Worm (Caenorhabditis elegans) whole organism, L3 larva: Measurements from ENCODE around the gene F46G11.4.
A peak's percentile ranks its signal among the peaks of the same experiment; 100 is the strongest.

Source experiments
- R02D3.7 ChIP-seq: fragments of 150-350 bp; optimal IDR thresholded peaks from 2 replicates; lab custom pipeline; 2014; ENCODE audit warnings: missing biosample characterization, missing genetic modification characterization
- ZK546.5 ChIP-seq: sonication (generic microtip); optimal IDR thresholded peaks from 2 replicates; lab custom pipeline; 2017; ENCODE audit warnings: missing biosample characterization, missing genetic modification characterization
- aly-2 ChIP-seq: fragments of 150-350 bp; optimal IDR thresholded peaks from 2 replicates; lab custom pipeline; 2014; ENCODE audit warnings: missing biosample characterization, missing genetic modification characterization
- ama-1 ChIP-seq: fragments of 150-350 bp; optimal IDR thresholded peaks from 2 replicates; lab custom pipeline; 2018
- ceh-16 ChIP-seq: sonication (generic microtip); optimal IDR thresholded peaks from 2 replicates; lab custom pipeline; 2017; ENCODE audit warnings: missing biosample characterization, missing genetic modification characterization
- ceh-28 ChIP-seq: fragments of 150-350 bp; optimal IDR thresholded peaks from 2 replicates; lab custom pipeline; 2014; ENCODE audit warnings: missing biosample characterization, missing genetic modification reagents, missing genetic modification characterization
- ceh-9 ChIP-seq: sonication (generic microtip); optimal IDR thresholded peaks from 2 replicates; lab custom pipeline; 2018; ENCODE audit warnings: missing biosample characterization, missing genetic modification characterization
- daf-12 ChIP-seq: fragments of 150-350 bp; optimal IDR thresholded peaks from 2 replicates; lab custom pipeline; 2014; ENCODE audit warnings: missing biosample characterization, missing genetic modification reagents, missing genetic modification characterization
- egl-27 ChIP-seq: sonication (generic microtip); optimal IDR thresholded peaks from 4 replicates; lab custom pipeline; 2017; ENCODE audit warnings: missing biosample characterization, missing genetic modification reagents, missing genetic modification characterization
- egl-5 ChIP-seq: fragments of 150-350 bp; optimal IDR thresholded peaks from 2 replicates; lab custom pipeline; 2017; ENCODE audit warnings: missing biosample characterization, missing genetic modification reagents, missing genetic modification characterization, inconsistent platforms
- elt-1 ChIP-seq: fragments of 150-350 bp; optimal IDR thresholded peaks from 2 replicates; lab custom pipeline; 2014; ENCODE audit warnings: missing biosample characterization, missing genetic modification characterization
- elt-2 ChIP-seq: sonication (generic microtip); optimal IDR thresholded peaks from 2 replicates; lab custom pipeline; 2016; ENCODE audit warnings: missing genetic modification reagents, mild to moderate bottlenecking, missing genetic modification characterization, missing compliant biosample characterization
- eor-1 ChIP-seq, 2 experiments: fragments of 150-350 bp; optimal IDR thresholded peaks; 2 replicates each; lab custom pipeline; 2014 to 2018; ENCODE audit warnings: missing biosample characterization in 2 of 2, missing genetic modification characterization in 2 of 2
- fkh-10 ChIP-seq: sonication (generic microtip); optimal IDR thresholded peaks from 2 replicates; lab custom pipeline; 2017; ENCODE audit warnings: missing biosample characterization, missing genetic modification reagents, missing genetic modification characterization
- fkh-2 ChIP-seq: fragments of 150-350 bp; optimal IDR thresholded peaks from 2 replicates; lab custom pipeline; 2014; ENCODE audit warnings: missing biosample characterization, missing genetic modification reagents, missing genetic modification characterization
- fos-1 ChIP-seq: fragments of 150-350 bp; optimal IDR thresholded peaks from 2 replicates; lab custom pipeline; 2014; ENCODE audit warnings: missing biosample characterization, missing genetic modification characterization
- hmg-11 ChIP-seq: sonication (generic microtip); optimal IDR thresholded peaks from 2 replicates; lab custom pipeline; 2016; ENCODE audit warnings: missing genetic modification characterization, missing compliant biosample characterization
- jun-1 ChIP-seq: fragments of 150-350 bp; optimal IDR thresholded peaks from 2 replicates; lab custom pipeline; 2014; ENCODE audit warnings: missing biosample characterization, missing genetic modification reagents, missing genetic modification characterization
- lin-15B ChIP-seq: fragments of 150-350 bp; optimal IDR thresholded peaks from 2 replicates; lab custom pipeline; 2014; ENCODE audit warnings: missing biosample characterization, missing genetic modification characterization
- lin-39 ChIP-seq: fragments of 150-350 bp; optimal IDR thresholded peaks from 2 replicates; lab custom pipeline; 2018; ENCODE audit warnings: missing biosample characterization, missing genetic modification reagents, missing genetic modification characterization
- mdl-1 ChIP-seq: fragments of 150-350 bp; optimal IDR thresholded peaks from 2 replicates; lab custom pipeline; 2014; ENCODE audit warnings: missing biosample characterization, missing genetic modification characterization
- mml-1 ChIP-seq: fragments of 150-350 bp; sonication (generic microtip); optimal IDR thresholded peaks from 3 replicates; lab custom pipeline; 2014; ENCODE audit warnings: missing biosample characterization, missing genetic modification characterization
- nfya-1 ChIP-seq: sonication (generic microtip); optimal IDR thresholded peaks from 2 replicates; lab custom pipeline; 2017; ENCODE audit warnings: missing genetic modification characterization, mild to moderate bottlenecking, missing compliant biosample characterization, antibody characterized with exemption, moderate library complexity; ENCODE audit not compliant: insufficient read depth
- nhr-11 ChIP-seq: fragments of 150-350 bp; optimal IDR thresholded peaks from 2 replicates; lab custom pipeline; 2014; ENCODE audit warnings: missing biosample characterization, missing genetic modification characterization
- nhr-12 ChIP-seq: fragments of 150-350 bp; optimal IDR thresholded peaks from 2 replicates; lab custom pipeline; 2014; ENCODE audit warnings: missing biosample characterization, missing genetic modification characterization
- nhr-23 ChIP-seq: fragments of 150-350 bp; optimal IDR thresholded peaks from 2 replicates; lab custom pipeline; 2014; ENCODE audit warnings: missing biosample characterization, missing genetic modification reagents, missing genetic modification characterization
- nhr-237 ChIP-seq: fragments of 150-350 bp; optimal IDR thresholded peaks from 2 replicates; lab custom pipeline; 2014; ENCODE audit warnings: missing biosample characterization, missing genetic modification characterization
- nhr-25 ChIP-seq: sonication (generic microtip); optimal IDR thresholded peaks from 2 replicates; lab custom pipeline; 2017; ENCODE audit warnings: missing biosample characterization, missing genetic modification characterization
- nhr-28 ChIP-seq: fragments of 150-350 bp; optimal IDR thresholded peaks from 2 replicates; lab custom pipeline; 2014; ENCODE audit warnings: missing biosample characterization, missing genetic modification characterization
- nhr-43 ChIP-seq: sonication (generic microtip); optimal IDR thresholded peaks from 2 replicates; lab custom pipeline; 2016; ENCODE audit warnings: mild to moderate bottlenecking, missing genetic modification characterization, missing compliant biosample characterization; ENCODE audit not compliant: poor library complexity, severe bottlenecking
- nhr-67 ChIP-seq: fragments of 150-350 bp; optimal IDR thresholded peaks from 2 replicates; lab custom pipeline; 2014; ENCODE audit warnings: missing biosample characterization, missing genetic modification characterization
- nhr-76 ChIP-seq: fragments of 150-350 bp; sonication (generic microtip); optimal IDR thresholded peaks from 5 replicates; lab custom pipeline; 2014; ENCODE audit warnings: missing biosample characterization, missing genetic modification characterization
- nhr-77 ChIP-seq: fragments of 150-350 bp; optimal IDR thresholded peaks from 2 replicates; lab custom pipeline; 2014; ENCODE audit warnings: missing biosample characterization, missing genetic modification characterization
- pha-4 ChIP-seq: fragments of 150-350 bp; optimal IDR thresholded peaks from 2 replicates; lab custom pipeline; 2014; ENCODE audit warnings: missing biosample characterization, missing genetic modification reagents, missing genetic modification characterization
- pqm-1 ChIP-seq: fragments of 150-350 bp; optimal IDR thresholded peaks from 2 replicates; lab custom pipeline; 2017; ENCODE audit warnings: missing biosample characterization, missing genetic modification characterization, inconsistent platforms
- sea-2 ChIP-seq: fragments of 150-350 bp; sonication (generic microtip); optimal IDR thresholded peaks from 4 replicates; lab custom pipeline; 2014; ENCODE audit warnings: missing biosample characterization, missing genetic modification reagents, missing genetic modification characterization
- skn-1 ChIP-seq: fragments of 150-350 bp; optimal IDR thresholded peaks from 2 replicates; lab custom pipeline; 2014; ENCODE audit warnings: missing biosample characterization, missing genetic modification characterization
- snpc-4 ChIP-seq: fragments of 150-350 bp; optimal IDR thresholded peaks from 2 replicates; lab custom pipeline; 2014; ENCODE audit warnings: missing biosample characterization, missing genetic modification characterization
- tbx-2 ChIP-seq: sonication (generic microtip); optimal IDR thresholded peaks from 2 replicates; lab custom pipeline; 2016; ENCODE audit warnings: mild to moderate bottlenecking, missing genetic modification characterization, missing compliant biosample characterization
- unc-39 ChIP-seq: sonication (generic microtip); optimal IDR thresholded peaks from 4 replicates; lab custom pipeline; 2017; ENCODE audit warnings: missing biosample characterization, missing genetic modification characterization
- unc-62 ChIP-seq: fragments of 150-350 bp; sonication (generic microtip); optimal IDR thresholded peaks from 4 replicates; lab custom pipeline; 2014; ENCODE audit warnings: missing biosample characterization, missing genetic modification reagents, missing genetic modification characterization
- zag-1 ChIP-seq: fragments of 150-350 bp; optimal IDR thresholded peaks from 2 replicates; lab custom pipeline; 2014; ENCODE audit warnings: missing biosample characterization, missing genetic modification characterization
- ztf-11 ChIP-seq: fragments of 150-350 bp; optimal IDR thresholded peaks from 2 replicates; lab custom pipeline; 2014; ENCODE audit warnings: missing biosample characterization, missing genetic modification characterization

Gene F46G11.4

DNA sequence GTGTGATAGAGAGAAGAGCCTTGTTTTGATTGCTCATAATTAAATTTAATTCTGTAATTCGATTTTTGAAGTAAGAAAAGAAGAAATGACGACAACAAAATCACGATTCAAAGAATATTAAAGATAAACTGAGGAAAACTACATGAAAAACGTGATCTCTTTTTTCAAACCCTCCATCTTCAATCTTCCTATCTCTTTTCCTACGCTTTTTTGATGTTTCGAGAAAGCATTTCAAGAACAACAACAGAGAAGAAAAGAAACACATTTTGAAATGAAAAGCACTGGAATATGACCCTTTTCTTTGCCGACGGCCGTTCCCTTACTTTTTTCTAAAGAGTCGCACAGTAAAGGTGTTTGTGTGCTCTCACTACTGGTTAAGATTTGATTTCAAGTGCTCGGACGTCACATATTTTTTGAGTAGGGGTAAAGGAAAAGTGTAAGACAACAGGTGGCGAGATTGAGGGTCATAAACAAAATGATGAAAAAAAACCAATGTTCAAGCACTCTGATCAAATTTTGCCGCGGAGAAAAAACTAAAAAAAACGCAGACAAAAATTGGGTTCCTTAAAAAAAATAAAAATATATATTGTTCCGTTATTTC is 7.4 kb upstream of the F46G11.4 start, which contains the start of gene F13D11.3:
Gene F13D11.3, minus strand, starts transcription at position 51 of the 601 bp plus-strand sequence.
- no peak for TF ChIP-seq mdl-1 (tag; lab: Kevin White, UChicago)
- peak; percentile 40 for TF ChIP-seq pha-4 (tag; lab: Kevin White, UChicago)
- peak; percentile 2 for TF ChIP-seq nfya-1

DNA sequence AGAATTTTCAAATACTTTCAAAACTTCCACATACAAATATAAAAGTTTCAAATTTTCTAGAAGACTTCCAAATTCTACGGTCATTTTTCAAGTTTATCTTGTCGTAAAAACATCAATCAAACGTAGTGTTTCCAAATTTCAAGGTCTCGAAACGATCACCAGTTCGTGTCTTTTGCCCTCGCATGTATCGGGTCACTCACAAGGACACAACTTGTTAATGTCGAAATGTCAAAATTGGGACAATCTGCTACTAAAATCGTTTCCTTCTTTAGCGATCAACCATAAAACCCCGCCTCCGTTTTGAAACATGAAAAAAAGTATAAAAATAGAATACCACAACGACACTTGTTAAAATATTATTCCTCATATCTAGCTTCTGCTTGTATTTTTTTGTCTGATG is 4.9 kb upstream of the F46G11.4 start:
- TF ChIP-seq mml-1 (tag; lab: Kevin White, UChicago) (no peak), nhr-67 (tag; lab: Kevin White, UChicago) (no peak), nhr-23 (tag; lab: Kevin White, UChicago) (peak; percentile 24), zag-1 (tag; lab: Kevin White, UChicago) (no peak), elt-1 (tag; lab: Kevin White, UChicago) (no peak), ceh-16 (tag; lab: Kevin White, UChicago) (no peak), snpc-4 (tag; lab: Kevin White, UChicago) (no peak), elt-2 (tag; lab: Kevin White, UChicago) (no peak), lin-15B (tag; lab: Kevin White, UChicago) (no peak), nhr-25 (tag; lab: Kevin White, UChicago) (peak; percentile 91), R02D3.7 (tag; lab: Kevin White, UChicago) (no peak), tbx-2 (tag; lab: Kevin White, UChicago) (no peak), ztf-11 (tag; lab: Kevin White, UChicago) (no peak), unc-62 (GFP tag; lab: Kevin White, UChicago) (peak; percentile 46)

DNA sequence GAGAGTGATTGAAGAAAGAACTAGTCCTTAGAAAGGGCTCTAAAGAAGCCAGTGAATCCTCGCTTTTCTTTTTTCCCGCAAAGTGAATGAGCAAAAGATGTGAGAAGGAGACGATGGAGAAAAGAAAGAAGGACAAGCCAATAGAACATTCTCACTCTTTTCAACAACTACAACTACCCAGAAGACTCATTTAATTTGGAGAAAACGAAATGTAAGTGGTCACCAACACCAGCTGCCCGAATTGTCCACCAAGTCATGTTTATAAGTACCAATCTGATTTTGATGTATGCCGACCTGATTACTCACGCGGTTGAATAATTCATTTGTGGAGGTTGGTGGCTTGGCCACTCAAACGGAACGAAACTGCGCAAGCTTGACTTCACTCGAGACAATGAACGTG is 4.0 kb upstream of the F46G11.4 start:
- no peak for TF ChIP-seq daf-12 (tag; lab: Kevin White, UChicago)

DNA sequence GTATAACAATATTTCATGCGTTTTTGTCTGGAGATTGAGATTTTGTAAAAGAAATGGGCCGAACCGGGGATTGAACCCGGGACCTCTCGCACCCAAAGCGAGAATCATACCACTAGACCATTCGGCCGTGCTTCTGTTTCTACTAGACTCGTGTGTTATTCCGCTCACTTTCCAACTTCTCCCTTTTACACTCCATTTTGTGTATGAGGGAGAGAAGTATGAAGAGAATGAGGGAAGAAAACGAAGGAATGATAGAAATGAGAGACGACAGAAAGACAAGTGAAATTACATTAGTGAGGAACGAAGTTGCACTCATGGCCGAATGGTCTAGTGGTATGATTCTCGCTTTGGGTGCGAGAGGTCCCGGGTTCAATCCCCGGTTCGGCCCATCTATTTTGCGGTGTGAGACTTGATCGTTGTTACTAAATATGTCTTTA is 2.6 kb upstream of the F46G11.4 start:
- no peak for TF ChIP-seq ZK546.5 (tag; lab: Kevin White, UChicago)
- TF ChIP-seq hmg-11 (tag; lab: Kevin White, UChicago): peak; percentile 98
- TF ChIP-seq nhr-28: no peak
- TF ChIP-seq eor-1 (tag; optimal IDR thresholded peaks at IDR 0.05; lab: Kevin White, UChicago): peak in 1 of 2 experiments; percentile 72
- no peak for TF ChIP-seq ceh-16 (tag; lab: Kevin White, UChicago)
- TF ChIP-seq nfya-1: peak; percentile 87
- peak; percentile 26 for TF ChIP-seq ztf-11 (tag; lab: Kevin White, UChicago)
- TF ChIP-seq daf-12 (tag; lab: Kevin White, UChicago): no peak
- peak; percentile 72 for TF ChIP-seq zag-1 (tag; lab: Kevin White, UChicago)
- peak; percentile 79 for TF ChIP-seq egl-27
- TF ChIP-seq tbx-2 (tag; lab: Kevin White, UChicago): peak; percentile 87
- peak; percentile 66 for TF ChIP-seq nhr-11
- peak; percentile 78 for TF ChIP-seq nhr-43
- TF ChIP-seq nhr-67 (tag; lab: Kevin White, UChicago): no peak
- no peak for TF ChIP-seq mml-1 (tag; lab: Kevin White, UChicago)
- TF ChIP-seq pqm-1: peak; percentile 58
- TF ChIP-seq mdl-1 (tag; lab: Kevin White, UChicago): no peak
- TF ChIP-seq nhr-237: no peak
- no peak for TF ChIP-seq elt-1 (tag; lab: Kevin White, UChicago)
- TF ChIP-seq egl-5 (tag; lab: Kevin White, UChicago): peak; percentile 78
- peak; percentile 59 for TF ChIP-seq nhr-23 (tag; lab: Kevin White, UChicago)
- TF ChIP-seq sea-2 (GFP tag; lab: Kevin White, UChicago): peak; percentile 93
- peak; percentile 2 for TF ChIP-seq lin-15B (tag; lab: Kevin White, UChicago)
- TF ChIP-seq aly-2: peak; percentile 10
- peak; percentile 14 for TF ChIP-seq R02D3.7 (tag; lab: Kevin White, UChicago)
- TF ChIP-seq ceh-28: peak; percentile 74
- peak; percentile 35 for TF ChIP-seq snpc-4 (tag; lab: Kevin White, UChicago)
- no peak for TF ChIP-seq ceh-9
- peak; percentile 82 for TF ChIP-seq lin-39 (tag; lab: Kevin White, UChicago)
- peak; percentile 57 for TF ChIP-seq elt-2 (tag; lab: Kevin White, UChicago)
- TF ChIP-seq nhr-76 (tag; lab: Kevin White, UChicago): no peak
- TF ChIP-seq ama-1: peak; percentile 22
- TF ChIP-seq nhr-25 (tag; lab: Kevin White, UChicago): peak; percentile 85
- no peak for TF ChIP-seq nhr-12 (tag; lab: Kevin White, UChicago)
- TF ChIP-seq fos-1 (tag; lab: Kevin White, UChicago): no peak
- peak; percentile 27 for TF ChIP-seq fkh-2 (tag; lab: Kevin White, UChicago)
- TF ChIP-seq skn-1: no peak
- TF ChIP-seq unc-39: peak; percentile 37
- TF ChIP-seq nhr-77 (tag; lab: Kevin White, UChicago): peak; percentile 21
- TF ChIP-seq jun-1 (tag; lab: Kevin White, UChicago): peak; percentile 77
- peak; percentile 55 for TF ChIP-seq fkh-10 (GFP tag; lab: Kevin White, UChicago)
- TF ChIP-seq unc-62 (GFP tag; lab: Kevin White, UChicago): peak; percentile 57
- TF ChIP-seq pha-4 (tag; lab: Kevin White, UChicago): peak; percentile 60
